Worm (Caenorhabditis elegans) whole organism, L4 larva: ENCODE results near the gene C01G10.9.

ENCODE experiments used
- R02D3.7 ChIP-seq: fragments of 150-350 bp; sonication (generic microtip); optimal IDR thresholded peaks from 3 replicates; lab custom pipeline; 2014; ENCODE audit warnings: missing biosample characterization, missing genetic modification characterization
- Y105C5A.15 ChIP-seq: fragments of 200-800 bp; sonication (Bioruptor generic); IDR thresholded peaks from 2 replicates; pipeline ENCODE4 v1.3.6; 2022; ENCODE audit warnings: missing genetic modification characterization, missing compliant biosample characterization
- Y48G9A.11 ChIP-seq: fragments of 200-800 bp; sonication (Bioruptor generic); IDR thresholded peaks from 2 replicates; pipeline ENCODE4 v1.3.6; 2022; ENCODE audit warnings: missing genetic modification reagents, missing genetic modification characterization, missing compliant biosample characterization
- aha-1 ChIP-seq: fragments of 150-350 bp; peaks from one replicate; lab custom pipeline; 2014; ENCODE audit warnings: missing biosample characterization, missing genetic modification characterization
- ama-1 ChIP-seq: fragments of 150-350 bp; optimal IDR thresholded peaks from 2 replicates; lab custom pipeline; 2014; ENCODE audit warnings: inconsistent platforms, mixed read lengths
- ceh-28 ChIP-seq: fragments of 150-350 bp; optimal IDR thresholded peaks from 2 replicates; lab custom pipeline; 2014; ENCODE audit warnings: missing biosample characterization, missing genetic modification reagents, missing genetic modification characterization
- ceh-44 ChIP-seq: fragments of 200-800 bp; sonication (Bioruptor generic); IDR thresholded peaks from 2 replicates; pipeline ENCODE4 v1.3.6; 2022; ENCODE audit warnings: missing genetic modification reagents, missing genetic modification characterization, missing compliant biosample characterization
- cey-2 ChIP-seq: sonication (generic microtip); optimal IDR thresholded peaks from 3 replicates; lab custom pipeline; 2017; ENCODE audit warnings: missing genetic modification characterization, mild to moderate bottlenecking, missing compliant biosample characterization, antibody characterized with exemption, borderline replicate concordance; ENCODE audit not compliant: insufficient read depth
- daf-12 ChIP-seq: fragments of 150-350 bp; optimal IDR thresholded peaks from 2 replicates; lab custom pipeline; 2014; ENCODE audit warnings: missing biosample characterization, missing genetic modification reagents, missing genetic modification characterization
- daf-8 ChIP-seq: fragments of 200-800 bp; sonication (Bioruptor generic); IDR thresholded peaks from 2 replicates; pipeline ENCODE4 v1.3.6; 2022; ENCODE audit warnings: missing genetic modification characterization, missing compliant biosample characterization
- dmd-6 ChIP-seq: fragments of 200-800 bp; sonication (Bioruptor generic); IDR thresholded peaks from 2 replicates; pipeline ENCODE4 v1.3.6; 2022; ENCODE audit warnings: missing genetic modification reagents, missing genetic modification characterization, missing compliant biosample characterization
- dmd-8 ChIP-seq: fragments of 200-800 bp; sonication (Bioruptor generic); IDR thresholded peaks from 2 replicates; pipeline ENCODE4 v1.3.6; 2022; ENCODE audit warnings: missing genetic modification characterization, missing compliant biosample characterization
- dpl-1 ChIP-seq: fragments of 150-350 bp; optimal IDR thresholded peaks from 2 replicates; lab custom pipeline; 2014; ENCODE audit warnings: missing biosample characterization, missing genetic modification reagents, missing genetic modification characterization
- egl-43 ChIP-seq: fragments of 200-800 bp; sonication (Bioruptor generic); IDR thresholded peaks from 2 replicates; pipeline ENCODE4 v1.3.6; 2022; ENCODE audit warnings: missing genetic modification reagents, missing genetic modification characterization, missing compliant biosample characterization
- fkh-10 ChIP-seq: fragments of 150-350 bp; optimal IDR thresholded peaks from 2 replicates; lab custom pipeline; 2014; ENCODE audit warnings: missing biosample characterization, missing genetic modification reagents, missing genetic modification characterization
- gei-8 ChIP-seq: fragments of 200-800 bp; sonication (Bioruptor generic); optimal IDR thresholded peaks from 2 replicates; lab custom pipeline; 2018; ENCODE audit warnings: mild to moderate bottlenecking, missing genetic modification characterization, missing compliant biosample characterization
- hlh-11 ChIP-seq: fragments of 200-800 bp; sonication (Bioruptor generic); optimal IDR thresholded peaks from 2 replicates; lab custom pipeline; 2018; ENCODE audit warnings: mild to moderate bottlenecking, missing genetic modification characterization, missing compliant biosample characterization
- hlh-30 ChIP-seq: sonication (generic microtip); optimal IDR thresholded peaks from 2 replicates; lab custom pipeline; 2017; ENCODE audit warnings: antibody characterized with exemption, mild to moderate bottlenecking, missing genetic modification characterization, missing compliant biosample characterization; ENCODE audit not compliant: insufficient read depth
- hmg-1.1 ChIP-seq: fragments of 200-800 bp; sonication (Bioruptor generic); IDR thresholded peaks from 2 replicates; pipeline ENCODE4 v1.3.6; 2022; ENCODE audit warnings: missing genetic modification reagents, missing genetic modification characterization, missing compliant biosample characterization
- jun-1 ChIP-seq: fragments of 150-350 bp; optimal IDR thresholded peaks from 2 replicates; lab custom pipeline; 2014; ENCODE audit warnings: missing biosample characterization, missing genetic modification reagents, missing genetic modification characterization
- lsy-2 ChIP-seq, 2 experiments: fragments of 150-350 bp in 1 of 2; sonication (generic microtip) in 1 of 2; optimal IDR thresholded peaks; 2 replicates each; lab custom pipeline; 2014 to 2017; ENCODE audit warnings: missing biosample characterization in 2 of 2, missing genetic modification characterization in 2 of 2
- madf-9 ChIP-seq: fragments of 200-800 bp; sonication (Bioruptor generic); conservative IDR thresholded peaks from 2 replicates; pipeline ENCODE4 v1.3.6; 2022; ENCODE audit warnings: missing genetic modification reagents, missing genetic modification characterization, missing compliant biosample characterization
- mdl-1 ChIP-seq, 2 experiments: fragments of 150-350 bp in 1 of 2; sonication (generic microtip) in 1 of 2; optimal IDR thresholded peaks; 2 replicates each; lab custom pipeline; 2014 to 2017; ENCODE audit warnings: missing biosample characterization in 2 of 2, missing genetic modification characterization in 2 of 2
- mxl-2 ChIP-seq: fragments of 200-800 bp; sonication (Bioruptor generic); conservative IDR thresholded peaks from 2 replicates; pipeline ENCODE4 v1.3.6; 2022; ENCODE audit warnings: missing genetic modification reagents, missing genetic modification characterization, missing compliant biosample characterization
- nhr-10 ChIP-seq: fragments of 150-350 bp; optimal IDR thresholded peaks from 2 replicates; lab custom pipeline; 2014; ENCODE audit warnings: missing biosample characterization, missing genetic modification characterization
- nhr-102 ChIP-seq: sonication (generic microtip); optimal IDR thresholded peaks from 2 replicates; lab custom pipeline; 2016; ENCODE audit warnings: mild to moderate bottlenecking, missing genetic modification characterization, moderate library complexity, missing compliant biosample characterization
- nhr-25 ChIP-seq: sonication (generic microtip); optimal IDR thresholded peaks from 2 replicates; lab custom pipeline; 2017; ENCODE audit warnings: missing genetic modification characterization, mild to moderate bottlenecking, missing compliant biosample characterization, antibody characterized with exemption, moderate library complexity, borderline replicate concordance; ENCODE audit not compliant: insufficient read depth
- nhr-28 ChIP-seq: fragments of 150-350 bp; optimal IDR thresholded peaks from 2 replicates; lab custom pipeline; 2014; ENCODE audit warnings: missing biosample characterization, missing genetic modification characterization
- nhr-41 ChIP-seq: fragments of 200-800 bp; sonication (Bioruptor generic); IDR thresholded peaks from 2 replicates; pipeline ENCODE4 v1.3.6; 2022; ENCODE audit warnings: missing genetic modification reagents, missing genetic modification characterization, missing compliant biosample characterization
- nhr-42 ChIP-seq: fragments of 200-800 bp; sonication (Bioruptor generic); IDR thresholded peaks from 2 replicates; pipeline ENCODE4 v1.3.6; 2022; ENCODE audit warnings: missing genetic modification characterization, missing compliant biosample characterization
- nhr-48 ChIP-seq: sonication (generic microtip); optimal IDR thresholded peaks from 2 replicates; lab custom pipeline; 2016; ENCODE audit warnings: mild to moderate bottlenecking, missing genetic modification characterization, missing compliant biosample characterization
- nhr-77 ChIP-seq: fragments of 150-350 bp; optimal IDR thresholded peaks from 2 replicates; lab custom pipeline; 2014; ENCODE audit warnings: missing biosample characterization, missing genetic modification characterization
- pha-4 ChIP-seq, 2 experiments: fragments of 150-350 bp in 1 of 2; fragments of 200-800 bp in 1 of 2; sonication (Bioruptor generic) in 1 of 2; IDR thresholded peaks in 1 of 2; optimal IDR thresholded peaks in 1 of 2; 2 replicates each; pipeline versions ENCODE4 v1.3.6 to Lab custom; 2014 to 2022; ENCODE audit warnings: missing genetic modification characterization in 2 of 2, missing genetic modification reagents in 2 of 2, missing biosample characterization in 1 of 2, missing compliant biosample characterization in 1 of 2
- php-3 ChIP-seq: fragments of 200-800 bp; sonication (Bioruptor generic); IDR thresholded peaks from 2 replicates; pipeline ENCODE4 v1.3.6; 2022; ENCODE audit warnings: missing genetic modification reagents, missing genetic modification characterization, missing compliant biosample characterization
- rbr-2 ChIP-seq: sonication (generic microtip); optimal IDR thresholded peaks from 2 replicates; lab custom pipeline; 2016; ENCODE audit warnings: missing genotype, missing genetic modification characterization, missing compliant biosample characterization
- sdz-12 ChIP-seq: fragments of 200-800 bp; sonication (Bioruptor generic); optimal IDR thresholded peaks from 2 replicates; lab custom pipeline; 2018; ENCODE audit warnings: mild to moderate bottlenecking, missing genetic modification characterization, missing compliant biosample characterization
- skn-1 ChIP-seq: fragments of 150-350 bp; optimal IDR thresholded peaks from 2 replicates; lab custom pipeline; 2014; ENCODE audit warnings: missing biosample characterization, missing genetic modification characterization
- snpc-1.2 ChIP-seq: fragments of 200-800 bp; sonication (Bioruptor generic); IDR thresholded peaks from 2 replicates; pipeline ENCODE4 v1.3.6; 2022; ENCODE audit warnings: missing genetic modification reagents, missing genetic modification characterization, missing compliant biosample characterization
- snpc-4 ChIP-seq: fragments of 150-350 bp; optimal IDR thresholded peaks from 2 replicates; lab custom pipeline; 2014; ENCODE audit warnings: missing biosample characterization, missing genetic modification characterization
- tag-97 ChIP-seq: fragments of 200-800 bp; sonication (Bioruptor generic); IDR thresholded peaks from 2 replicates; pipeline ENCODE4 v1.3.6; 2022; ENCODE audit warnings: missing genetic modification characterization, missing compliant biosample characterization
- unc-39 ChIP-seq: sonication (generic microtip); optimal IDR thresholded peaks from 2 replicates; lab custom pipeline; 2017; ENCODE audit warnings: missing biosample characterization, missing genetic modification characterization
- unc-62 ChIP-seq, 3 experiments: fragments of 150-350 bp in 1 of 3; sonication (generic microtip); optimal IDR thresholded peaks in 2 of 3; peaks in 1 of 3; 1 replicate in 1 of 3; 2 replicates in 2 of 3; lab custom pipeline; 2014 to 2017; ENCODE audit warnings: missing biosample characterization in 3 of 3, missing genetic modification characterization in 3 of 3, missing genetic modification reagents in 3 of 3, missing genotype in 1 of 3
- zfp-3 ChIP-seq: fragments of 200-800 bp; sonication (Bioruptor generic); conservative IDR thresholded peaks from 2 replicates; pipeline ENCODE4 v1.3.6; 2022; ENCODE audit warnings: missing genetic modification reagents, missing genetic modification characterization, missing compliant biosample characterization

C01G10.9 gene

DNA sequence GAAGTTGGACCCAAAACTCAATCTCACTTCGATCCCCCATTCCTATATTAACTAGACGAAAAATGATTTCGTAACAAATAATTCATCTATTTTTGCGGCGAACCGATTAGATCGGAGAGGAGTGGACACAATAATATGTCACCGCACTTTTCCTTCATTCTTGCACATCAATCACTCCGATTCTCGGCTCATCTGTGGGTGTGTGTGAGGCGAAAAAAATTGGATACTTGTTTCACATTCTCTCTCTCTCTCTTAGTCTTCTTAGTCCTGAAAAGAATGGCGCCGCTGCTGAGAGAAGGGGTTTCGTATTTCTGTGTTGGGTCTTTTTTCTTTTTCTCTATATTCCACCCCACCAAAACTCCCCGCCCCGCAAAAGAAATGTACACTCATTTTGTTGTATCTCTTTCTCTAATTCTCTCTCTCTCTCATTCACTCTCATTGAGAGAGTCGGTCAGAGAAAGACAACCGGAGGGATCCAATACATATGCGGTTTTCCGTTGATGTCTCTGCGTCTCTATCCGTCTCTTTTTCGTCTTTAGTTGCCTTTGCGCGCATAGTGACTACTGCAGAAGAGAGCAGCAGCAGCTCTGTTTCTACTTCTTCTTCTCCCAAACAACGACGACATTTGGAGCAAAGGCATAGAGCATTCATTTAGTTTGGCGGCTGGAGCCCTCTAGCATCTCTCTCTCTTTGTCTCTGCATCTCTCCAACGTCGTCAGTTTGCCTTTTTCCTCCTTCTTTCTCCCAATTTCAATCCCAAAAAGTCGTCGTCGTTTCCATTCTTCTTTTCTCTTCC lies 11.1 kb upstream of the C01G10.9 start, which contains the start of gene unc-76 (continued):
- TF ChIP-seq mdl-1 (tag; optimal IDR thresholded peaks at IDR 0.05; lab: Kevin White, UChicago), result peak; percentile 2 to 31
- no peak for TF ChIP-seq nhr-10 (tag; lab: Kevin White, UChicago)
- TF ChIP-seq nhr-77 (tag; lab: Kevin White, UChicago), result no peak
- TF ChIP-seq dpl-1 (GFP tag; lab: Kevin White, UChicago), result peak; percentile 27
- TF ChIP-seq hlh-11 (tag; lab: Kevin White, UChicago), result peak; percentile 68
- no peak for TF ChIP-seq R02D3.7 (tag; lab: Kevin White, UChicago)
- TF ChIP-seq nhr-41 (GFP tag; lab: Robert Waterston, UW), result no peak
- TF ChIP-seq sdz-12 (GFP tag; lab: Kevin White, UChicago), result no peak
- no peak for TF ChIP-seq mxl-2 (GFP tag; lab: Robert Waterston, UW)
- no peak for TF ChIP-seq nhr-102 (tag; lab: Kevin White, UChicago)
- peak; percentile 92 for TF ChIP-seq fkh-10
- no peak for TF ChIP-seq zfp-3 (GFP tag; lab: Robert Waterston, UW)
- TF ChIP-seq dmd-6, result peak; percentile 38; the same call in 1 of the 2 replicates
- peak; percentile 92 for TF ChIP-seq rbr-2
- TF ChIP-seq, all 104 proteins: peak for 31

DNA sequence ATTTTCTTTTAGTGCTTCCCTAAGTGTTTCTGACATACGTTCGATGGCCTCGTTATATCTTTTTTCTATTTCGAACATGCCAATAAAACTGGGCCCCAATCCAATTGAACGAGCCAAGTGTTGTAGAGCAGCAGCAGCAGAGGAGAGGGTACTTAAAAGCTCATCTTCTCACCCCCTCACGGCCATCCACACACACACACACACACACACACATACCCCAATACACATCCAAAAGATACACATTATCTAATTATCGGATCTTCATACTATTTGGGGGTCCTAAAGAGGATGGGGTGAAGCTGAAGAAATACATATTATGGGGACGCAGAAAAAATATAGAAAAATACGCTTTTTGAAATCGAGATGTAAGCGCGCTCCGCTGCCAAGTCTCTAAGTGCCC lies 9.6 kb upstream of the C01G10.9 start:
- no peak for TF ChIP-seq nhr-28 (tag; lab: Kevin White, UChicago)
- peak; percentile 71 for TF ChIP-seq aha-1 (tag; lab: Kevin White, UChicago)
- TF ChIP-seq dmd-8 (GFP tag; lab: Robert Waterston, UW), result no peak
- TF ChIP-seq Y48G9A.11 (GFP tag; lab: Robert Waterston, UW), result no peak
- no peak for TF ChIP-seq hlh-30 (tag; lab: Kevin White, UChicago)
- no peak for TF ChIP-seq jun-1 (tag; lab: Kevin White, UChicago)
- no peak for TF ChIP-seq nhr-41 (GFP tag; lab: Robert Waterston, UW)
- TF ChIP-seq rbr-2, result no peak
- TF ChIP-seq mxl-2 (GFP tag; lab: Robert Waterston, UW), result no peak

DNA sequence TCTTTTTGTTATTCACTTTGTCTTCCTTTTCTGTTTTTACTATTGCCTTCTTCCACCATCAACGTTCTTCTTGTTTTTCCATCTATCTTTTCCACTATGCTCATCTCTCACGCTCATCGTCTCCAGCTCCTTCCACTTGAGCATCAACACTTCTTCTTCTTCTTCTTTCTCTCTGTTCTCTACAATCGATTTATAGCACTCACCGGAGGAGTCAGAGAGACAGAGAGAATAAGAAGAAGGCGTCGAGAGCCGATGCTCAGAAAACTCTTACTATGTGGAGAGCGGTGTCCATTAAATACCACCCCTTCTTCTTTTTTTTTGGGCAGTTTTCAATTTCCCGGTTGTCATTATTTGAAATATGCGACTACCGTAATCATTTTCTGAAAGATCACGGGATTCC lies 7.4 kb upstream of the C01G10.9 start:
- no peak for TF ChIP-seq hlh-30 (tag; lab: Kevin White, UChicago)
- no peak for TF ChIP-seq ceh-44 (GFP tag; lab: Robert Waterston, UW)
- TF ChIP-seq rbr-2, result peak; percentile 43
- no peak for TF ChIP-seq skn-1 (tag; lab: Kevin White, UChicago)
- no peak for TF ChIP-seq daf-12
- no peak for TF ChIP-seq snpc-1.2
- TF ChIP-seq Y105C5A.15, result no peak
- TF ChIP-seq tag-97, result no peak
- no peak for TF ChIP-seq snpc-4
- TF ChIP-seq nhr-10 (tag; lab: Kevin White, UChicago), result no peak
- TF ChIP-seq ama-1, result no peak
- no peak for TF ChIP-seq pha-4 (GFP tag; IDR thresholded peaks at IDR 0.05; lab: Robert Waterston, UW)
- no peak for TF ChIP-seq pha-4 (tag; optimal IDR thresholded peaks at IDR 0.05; lab: Kevin White, UChicago)
- TF ChIP-seq cey-2, result no peak
- no peak for TF ChIP-seq hlh-11 (tag; lab: Kevin White, UChicago)
- no peak for TF ChIP-seq sdz-12 (GFP tag; lab: Kevin White, UChicago)
- no peak for TF ChIP-seq egl-43 (GFP tag; lab: Robert Waterston, UW)
- no peak for TF ChIP-seq unc-39 (tag; lab: Kevin White, UChicago)
- no peak for TF ChIP-seq dmd-8 (GFP tag; lab: Robert Waterston, UW)
- TF ChIP-seq nhr-42 (GFP tag; lab: Robert Waterston, UW), result no peak
- TF ChIP-seq fkh-10, result peak; percentile 82
- TF ChIP-seq gei-8 (GFP tag; lab: Kevin White, UChicago), result no peak
- TF ChIP-seq nhr-25 (tag; lab: Kevin White, UChicago), result no peak
- peak in 1 of 2 experiments; percentile 25 for TF ChIP-seq unc-62 (GFP tag; optimal IDR thresholded peaks at IDR 0.05 in 1 of 2; lab: Kevin White, UChicago)
- no peak for TF ChIP-seq unc-62 (tag; optimal IDR thresholded peaks at IDR 0.05; lab: Kevin White, UChicago)
- TF ChIP-seq daf-8 (GFP tag; lab: Robert Waterston, UW), result no peak
- peak in 1 of 2 experiments; percentile 32 for TF ChIP-seq lsy-2 (tag; optimal IDR thresholded peaks at IDR 0.05; lab: Kevin White, UChicago)
- peak; percentile 65 for TF ChIP-seq hmg-1.1 (GFP tag; lab: Robert Waterston, UW)
- TF ChIP-seq php-3 (GFP tag; lab: Robert Waterston, UW), result no peak
- no peak for TF ChIP-seq madf-9 (GFP tag; lab: Robert Waterston, UW)
- TF ChIP-seq nhr-48, result no peak
- TF ChIP-seq ceh-28 (tag; lab: Kevin White, UChicago), result peak; percentile 35
